Fruit fly (Drosophila melanogaster) whole organism, embryonic: ENCODE results near the gene Rbf.

Experiments
- BEAF-32 ChIP-seq: fragments of 200-800 bp; sonication (Bioruptor generic); optimal IDR thresholded peaks from 3 replicates; lab custom pipeline; 2017; ENCODE audit warnings: missing biosample characterization, missing genetic modification characterization, mild to moderate bottlenecking, moderate library complexity, missing genetic modification reagents
- CG12769 ChIP-seq: fragments of 200-800 bp; sonication (Bioruptor generic); optimal IDR thresholded peaks from 2 replicates; lab custom pipeline; 2019; ENCODE audit warnings: missing biosample characterization, mild to moderate bottlenecking, missing genetic modification characterization, moderate library complexity
- CG13287 ChIP-seq: fragments of 200-800 bp; sonication (Bioruptor generic); IDR thresholded peaks from 2 replicates; pipeline ENCODE4 v1.3.6; 2022; ENCODE audit warnings: missing biosample characterization, missing genetic modification characterization; ENCODE audit not compliant: partially characterized antibody
- CG14710 ChIP-seq: fragments of 200-800 bp; sonication (Bioruptor generic); optimal IDR thresholded peaks from 3 replicates; lab custom pipeline; 2019; ENCODE audit warnings: missing biosample characterization, mild to moderate bottlenecking, missing genetic modification characterization, moderate library complexity
- CG1603 ChIP-seq: fragments of 200-800 bp; sonication (Bioruptor generic); optimal IDR thresholded peaks from 2 replicates; lab custom pipeline; 2019; ENCODE audit warnings: missing biosample characterization, mild to moderate bottlenecking, missing genetic modification characterization, moderate library complexity
- CG16813 ChIP-seq: fragments of 200-800 bp; sonication (Bioruptor generic); IDR thresholded peaks from 3 replicates; pipeline ENCODE4 v1.3.6; 2022; ENCODE audit warnings: missing biosample characterization, missing genetic modification characterization; ENCODE audit not compliant: partially characterized antibody
- CG18599 ChIP-seq: fragments of 200-800 bp; sonication (Bioruptor generic); optimal IDR thresholded peaks from 3 replicates; lab custom pipeline; 2017; ENCODE audit warnings: missing biosample characterization, missing genetic modification characterization, mild to moderate bottlenecking, moderate library complexity, missing genetic modification reagents
- CG2116 ChIP-seq: fragments of 200-800 bp; sonication (Bioruptor generic); optimal IDR thresholded peaks from 3 replicates; lab custom pipeline; 2018; ENCODE audit warnings: missing biosample characterization, mild to moderate bottlenecking, missing genetic modification characterization
- CG2129 ChIP-seq: fragments of 200-800 bp; sonication (Bioruptor generic); IDR thresholded peaks from 2 replicates; pipeline ENCODE4 v1.3.6; 2022; ENCODE audit warnings: missing biosample characterization, missing genetic modification characterization; ENCODE audit not compliant: partially characterized antibody
- CG32532 ChIP-seq: fragments of 200-800 bp; sonication (Bioruptor generic); IDR thresholded peaks from 2 replicates; pipeline ENCODE4 v1.3.6; 2022; ENCODE audit warnings: missing biosample characterization, missing genetic modification characterization
- CG34224 ChIP-seq: fragments of 200-800 bp; sonication (Bioruptor generic); IDR thresholded peaks from 3 replicates; pipeline ENCODE4 v1.3.6; 2022; ENCODE audit warnings: missing biosample characterization, missing genetic modification characterization; ENCODE audit not compliant: partially characterized antibody
- CG6791 ChIP-seq: fragments of 200-800 bp; sonication (Bioruptor generic); IDR thresholded peaks from 3 replicates; pipeline ENCODE4 v1.3.6; 2022; ENCODE audit warnings: missing biosample characterization, missing genetic modification characterization; ENCODE audit not compliant: partially characterized antibody
- CG6813 ChIP-seq: fragments of 200-800 bp; sonication (Bioruptor generic); optimal IDR thresholded peaks from 2 replicates; lab custom pipeline; 2017; ENCODE audit warnings: missing biosample characterization, missing genetic modification characterization, mild to moderate bottlenecking, moderate library complexity, missing genetic modification reagents
- CTCF ChIP-seq: fragments of 200-800 bp; sonication (Bioruptor generic); optimal IDR thresholded peaks from 2 replicates; lab custom pipeline; 2017; ENCODE audit warnings: missing biosample characterization, mild to moderate bottlenecking, missing genetic modification characterization, moderate library complexity
- Dek ChIP-seq: fragments of 200-800 bp; sonication (Bioruptor generic); optimal IDR thresholded peaks from 3 replicates; lab custom pipeline; 2019; ENCODE audit warnings: missing biosample characterization, mild to moderate bottlenecking, missing genetic modification characterization, moderate library complexity
- Dp ChIP-seq: fragments of 200-800 bp; sonication (Bioruptor generic); optimal IDR thresholded peaks from 2 replicates; lab custom pipeline; 2018; ENCODE audit warnings: missing biosample characterization, mild to moderate bottlenecking, missing genetic modification characterization, moderate library complexity
- E2f1 ChIP-seq: fragments of 200-800 bp; sonication (Bioruptor generic); IDR thresholded peaks from 2 replicates; pipeline ENCODE4 v1.3.6; 2022; ENCODE audit warnings: missing biosample characterization, missing genetic modification characterization
- HLH4C ChIP-seq: fragments of 200-800 bp; sonication (Bioruptor generic); IDR thresholded peaks from 3 replicates; pipeline ENCODE4 v1.3.6; 2022; ENCODE audit warnings: missing biosample characterization, missing genetic modification characterization; ENCODE audit not compliant: partially characterized antibody
- MBD-R2 ChIP-seq: fragments of 200-800 bp; sonication (Bioruptor generic); IDR thresholded peaks from 2 replicates; pipeline ENCODE4 v1.3.6; 2022; ENCODE audit warnings: missing biosample characterization, missing genetic modification characterization
- Med ChIP-seq: fragments of 200-800 bp; sonication (Bioruptor generic); peaks from one replicate; lab custom pipeline; 2016; ENCODE audit warnings: missing biosample characterization, missing genetic modification characterization, mild to moderate bottlenecking, inconsistent platforms, moderate library complexity
- Opbp ChIP-seq: fragments of 200-800 bp; sonication (Bioruptor generic); IDR thresholded peaks from 3 replicates; pipeline ENCODE4 v1.3.6; 2022; ENCODE audit warnings: missing biosample characterization, missing genetic modification characterization; ENCODE audit not compliant: partially characterized antibody
- Scr ChIP-seq: fragments of 200-800 bp; sonication (Bioruptor generic); IDR thresholded peaks from 2 replicates; pipeline ENCODE4 v1.3.6; 2022; ENCODE audit warnings: missing biosample characterization, missing genetic modification characterization; ENCODE audit not compliant: partially characterized antibody
- Sry-δ ChIP-seq: fragments of 200-800 bp; sonication (Bioruptor generic); optimal IDR thresholded peaks from 2 replicates; lab custom pipeline; 2016; ENCODE audit warnings: missing biosample characterization, missing genetic modification characterization
- TFAM ChIP-seq: fragments of 200-800 bp; sonication (Bioruptor generic); optimal IDR thresholded peaks from 2 replicates; lab custom pipeline; 2017; ENCODE audit warnings: missing biosample characterization, missing genetic modification characterization, inconsistent platforms
- amos ChIP-seq: fragments of 200-800 bp; sonication (Bioruptor generic); IDR thresholded peaks from 2 replicates; pipeline ENCODE4 v1.3.6; 2022; ENCODE audit warnings: missing biosample characterization, missing genetic modification characterization; ENCODE audit not compliant: partially characterized antibody
- ato ChIP-seq: fragments of 200-800 bp; sonication (Bioruptor generic); IDR thresholded peaks from 2 replicates; pipeline ENCODE4 v1.3.6; 2022; ENCODE audit warnings: missing biosample characterization, missing genetic modification characterization; ENCODE audit not compliant: partially characterized antibody
- bowl ChIP-seq: fragments of 200-800 bp; sonication (Bioruptor generic); IDR thresholded peaks from 2 replicates; pipeline ENCODE4 v1.3.6; 2022; ENCODE audit warnings: missing biosample characterization, missing genetic modification characterization
- dimm ChIP-seq: fragments of 200-800 bp; sonication (Bioruptor generic); IDR thresholded peaks from 2 replicates; pipeline ENCODE4 v1.3.6; 2022; ENCODE audit warnings: missing biosample characterization, missing genetic modification characterization
- disco-r ChIP-seq: fragments of 200-800 bp; sonication (Bioruptor generic); optimal IDR thresholded peaks from 2 replicates; lab custom pipeline; 2016; ENCODE audit warnings: missing biosample characterization, missing genetic modification characterization
- inv ChIP-seq: fragments of 200-800 bp; sonication (Bioruptor generic); IDR thresholded peaks from 2 replicates; pipeline ENCODE4 v1.3.6; 2022; ENCODE audit warnings: missing biosample characterization, missing genetic modification characterization; ENCODE audit not compliant: partially characterized antibody
- kni ChIP-seq: fragments of 200-800 bp; sonication (Bioruptor generic); optimal IDR thresholded peaks from 3 replicates; lab custom pipeline; 2017; ENCODE audit warnings: mild to moderate bottlenecking, missing biosample characterization, missing genetic modification reagents, missing genetic modification characterization
- knrl ChIP-seq: fragments of 200-800 bp; sonication (Bioruptor generic); IDR thresholded peaks from 3 replicates; pipeline ENCODE4 v1.3.6; 2022; ENCODE audit warnings: missing biosample characterization, missing genetic modification characterization; ENCODE audit not compliant: partially characterized antibody
- mld ChIP-seq: fragments of 200-800 bp; sonication (Bioruptor generic); IDR thresholded peaks from 3 replicates; pipeline ENCODE4 v1.3.6; 2022; ENCODE audit warnings: missing biosample characterization, missing genetic modification characterization; ENCODE audit not compliant: partially characterized antibody
- pfk ChIP-seq: fragments of 200-800 bp; sonication (Bioruptor generic); optimal IDR thresholded peaks from 2 replicates; lab custom pipeline; 2018; ENCODE audit warnings: missing biosample characterization, mild to moderate bottlenecking, missing genetic modification characterization, moderate library complexity
- pita ChIP-seq: fragments of 200-800 bp; sonication (Bioruptor generic); optimal IDR thresholded peaks from 2 replicates; lab custom pipeline; 2017; ENCODE audit warnings: missing biosample characterization, mild to moderate bottlenecking, missing genetic modification characterization
- pzg ChIP-seq: fragments of 200-800 bp; sonication (Bioruptor generic); optimal IDR thresholded peaks from 3 replicates; lab custom pipeline; 2018; ENCODE audit warnings: missing biosample characterization, mild to moderate bottlenecking, missing genetic modification characterization, moderate library complexity
- sna ChIP-seq: fragments of 200-800 bp; sonication (Bioruptor generic); IDR thresholded peaks from 2 replicates; pipeline ENCODE4 v1.3.6; 2022; ENCODE audit warnings: missing biosample characterization, missing genetic modification characterization; ENCODE audit not compliant: partially characterized antibody
- stwl ChIP-seq: fragments of 200-800 bp; sonication (Bioruptor generic); optimal IDR thresholded peaks from 3 replicates; lab custom pipeline; 2018; ENCODE audit warnings: missing biosample characterization, mild to moderate bottlenecking, missing genetic modification characterization, moderate library complexity
- sug ChIP-seq: fragments of 200-800 bp; optimal IDR thresholded peaks from 2 replicates; lab custom pipeline; 2019; ENCODE audit warnings: missing biosample characterization, mild to moderate bottlenecking, missing genetic modification characterization, moderate library complexity
- trem ChIP-seq: fragments of 200-800 bp; optimal IDR thresholded peaks from 3 replicates; lab custom pipeline; 2019; ENCODE audit warnings: missing biosample characterization, mild to moderate bottlenecking, missing genetic modification characterization, moderate library complexity
- vvl ChIP-seq: fragments of 200-800 bp; sonication (Bioruptor generic); IDR thresholded peaks from 2 replicates; pipeline ENCODE4 v1.3.6; 2022; ENCODE audit warnings: missing biosample characterization, missing genetic modification characterization

Rbf gene

DNA sequence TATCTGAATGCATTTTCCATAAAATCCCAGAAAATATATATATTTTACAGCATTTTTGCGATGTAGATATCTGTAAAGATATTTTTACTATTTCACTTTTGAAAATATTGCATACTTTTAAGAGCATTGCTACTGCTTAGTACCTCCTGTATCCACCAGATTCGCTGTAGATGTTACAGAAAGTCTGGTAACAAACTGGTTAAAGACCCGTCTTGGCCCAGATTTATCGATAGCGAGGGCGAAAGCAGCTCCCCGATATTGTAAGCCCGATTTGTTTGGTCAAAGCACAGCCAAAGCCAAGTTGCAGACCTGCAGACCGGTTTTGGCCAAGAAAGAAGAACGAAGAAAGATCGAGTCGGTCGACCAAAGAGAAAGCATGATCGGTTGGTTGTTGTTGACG lies 16.8 kb downstream of the Rbf start, which contains the start of gene tw (continued):
- TF ChIP-seq pfk (no peak), sna (GFP tag; lab: Robert Waterston, UW) (peak; percentile 44; the same call in 1 of the 2 replicates), TFAM (no peak), inv (GFP tag; lab: Robert Waterston, UW) (0 out of 2 replicates have a peak, but pooled peaks have one; percentile 6), CG13287 (GFP tag; lab: Robert Waterston, UW) (peak; percentile 62), vvl (0 out of 2 replicates have a peak, but pooled peaks have one; percentile 16), knrl (peak; percentile 40; the same call in 2 of the 3 replicates), CG12769 (tag; lab: Kevin White, UChicago) (peak; percentile 79), CG6813 (GFP tag; lab: Kevin White, UChicago) (no peak), mld (GFP tag; lab: Robert Waterston, UW) (0 out of 3 replicates have a peak, but pooled peaks have one; percentile 49), CG14710 (tag; lab: Kevin White, UChicago) (peak; percentile 1), disco-r (GFP tag; lab: Kevin White, UChicago) (no peak), Sry-δ (GFP tag; lab: Kevin White, UChicago) (peak; percentile 7), CG2116 (peak; percentile 88), amos (GFP tag; lab: Robert Waterston, UW) (peak; percentile 57), pzg (GFP tag; lab: Kevin White, UChicago) (peak; percentile 22), E2f1 (GFP tag; lab: Robert Waterston, UW) (no peak), CG34224 (GFP tag; lab: Robert Waterston, UW) (peak; percentile 27; the same call in 1 of the 3 replicates), Med (GFP tag; lab: Kevin White, UChicago) (peak; percentile 68), sug (tag; lab: Kevin White, UChicago) (no peak), pita (GFP tag; lab: Kevin White, UChicago) (peak; percentile 27), Opbp (peak; percentile 33; the same call in 1 of the 3 replicates), CG16813 (GFP tag; lab: Robert Waterston, UW) (0 out of 3 replicates have a peak, but pooled peaks have one; percentile 43), HLH4C (peak; percentile 29; the same call in 1 of the 3 replicates), bowl (GFP tag; lab: Robert Waterston, UW) (no peak), MBD-R2 (GFP tag; lab: Robert Waterston, UW) (peak; percentile 31; the same call in 1 of the 2 replicates), CG32532 (GFP tag; lab: Robert Waterston, UW) (peak; percentile 29; the same call in 1 of the 2 replicates), ato (0 out of 2 replicates have a peak, but pooled peaks have one; percentile 34), CG6791 (GFP tag; lab: Robert Waterston, UW) (peak; percentile 59; the same call in 2 of the 3 replicates), Dp (GFP tag; lab: Kevin White, UChicago) (no peak), dimm (GFP tag; lab: Robert Waterston, UW) (no peak), CG2129 (no peak), trem (tag; lab: Kevin White, UChicago) (peak; percentile 7), CG18599 (GFP tag; lab: Kevin White, UChicago) (no peak), Dek (tag; lab: Kevin White, UChicago) (no peak), BEAF-32 (peak; percentile 52), CTCF (GFP tag; lab: Kevin White, UChicago) (peak; percentile 92), kni (GFP tag; lab: Kevin White, UChicago) (peak; percentile 10), CG1603 (peak; percentile 42), stwl (tag; lab: Kevin White, UChicago) (peak; percentile 24), Scr (GFP tag; lab: Robert Waterston, UW) (peak; percentile 50; the same call in 1 of the 2 replicates)
